Worm (Caenorhabditis elegans): ENCODE results near the gene rfc-4.

Gene rfc-4

DNA sequence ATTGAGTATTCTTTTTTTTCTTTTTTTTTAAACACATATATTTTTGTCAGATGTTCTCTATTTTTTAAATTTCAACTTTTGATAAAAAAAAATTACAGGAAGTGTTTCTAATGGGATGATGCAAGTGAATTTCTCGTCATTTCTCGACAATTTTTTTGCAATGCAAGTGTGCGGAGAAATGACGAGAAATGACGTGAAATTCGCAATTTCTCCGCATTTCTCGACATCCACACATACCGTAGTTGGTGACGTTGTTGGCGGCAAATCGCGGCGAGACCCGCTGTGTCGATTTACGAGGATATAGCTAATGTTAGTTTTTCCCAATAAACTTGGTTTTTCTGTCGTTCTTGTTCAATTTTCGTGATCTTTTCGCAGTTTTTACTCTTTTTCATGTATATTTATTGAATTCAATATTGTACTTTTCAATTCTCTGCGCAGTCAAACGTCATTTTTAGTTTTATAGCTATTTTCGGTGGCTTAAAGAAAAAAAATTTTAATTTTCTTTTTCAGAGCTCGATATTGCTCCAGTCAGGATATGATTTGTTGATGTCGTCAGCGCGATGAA, 10.0 kb downstream of the rfc-4 start, which contains the start of gene F31E3.6:
Gene F31E3.6, plus strand, starts transcription at position 93 of the 565 bp plus-strand sequence.
- TF ChIP-seq grh-1 (GFP tag; IDR thresholded peaks at IDR 0.05) = peak; percentile 43
- TF ChIP-seq nhr-19 (GFP tag; conservative IDR thresholded peaks at IDR 0.05) = peak; percentile 63
- peak; percentile 67 for TF ChIP-seq ceh-88 (GFP tag; IDR thresholded peaks at IDR 0.05)
- peak in 1 of 2 experiments; percentile 53 for TF ChIP-seq lsy-2 (tag; optimal IDR thresholded peaks at IDR 0.05)
- peak; percentile 99 for TF ChIP-seq C04F5.9 (tag; optimal IDR thresholded peaks at IDR 0.05)
- TF ChIP-seq isw-1 (GFP tag; IDR thresholded peaks at IDR 0.05) = peak; percentile 57

- TF ChIP-seq isw-1 (GFP tag; IDR thresholded peaks at IDR 0.05) (peak; percentile 23; the same call in 1 of the 2 replicates), nhr-19 (GFP tag; conservative IDR thresholded peaks at IDR 0.05) (peak; percentile 42), C04F5.9 (tag; optimal IDR thresholded peaks at IDR 0.05) (peak; percentile 84)
These were observed 13.1 kb downstream of the rfc-4 start for ce11 chrIII:6985125-6985524.

- no peak for TF ChIP-seq hpl-2 (GFP tag; optimal IDR thresholded peaks at IDR 0.05)
- peak; percentile 84 for TF ChIP-seq nhr-19 (GFP tag; conservative IDR thresholded peaks at IDR 0.05)
- peak; percentile 73 for TF ChIP-seq snu-23 (GFP tag; optimal IDR thresholded peaks at IDR 0.05)
- peak; percentile 63 for TF ChIP-seq rnt-1 (tag; optimal IDR thresholded peaks at IDR 0.05)
- TF ChIP-seq lin-35 (GFP tag; optimal IDR thresholded peaks at IDR 0.05) = peak in 1 of 2 experiments; percentile 22
- TF ChIP-seq nhr-71 (tag; optimal IDR thresholded peaks at IDR 0.05) = peak; percentile 93
- no peak for TF ChIP-seq nhr-85 (tag)
- TF ChIP-seq sup-37 (GFP tag; optimal IDR thresholded peaks at IDR 0.05) = peak; percentile 16
- TF ChIP-seq C04F5.9 (tag; optimal IDR thresholded peaks at IDR 0.05) = peak; percentile 75
- no peak for TF ChIP-seq egl-13 (tag; optimal IDR thresholded peaks at IDR 0.05)
- peak; percentile 39 for TF ChIP-seq ztf-4 (tag; optimal IDR thresholded peaks at IDR 0.05)
- TF ChIP-seq efl-3 (GFP tag; optimal IDR thresholded peaks at IDR 0.05) = no peak
- TF ChIP-seq mep-1 (tag; optimal IDR thresholded peaks at IDR 0.05) = peak; percentile 18
- peak; percentile 63 to 89 for TF ChIP-seq lsy-2 (tag; optimal IDR thresholded peaks at IDR 0.05)
- TF ChIP-seq tbx-2 (tag; optimal IDR thresholded peaks at IDR 0.05) = peak; percentile 57
- TF ChIP-seq unc-130 (tag; optimal IDR thresholded peaks at IDR 0.05) = peak; percentile 65
- TF ChIP-seq ceh-90 (tag; optimal IDR thresholded peaks at IDR 0.05) = no peak
- TF ChIP-seq lin-13 (GFP tag; optimal IDR thresholded peaks at IDR 0.05) = no peak
- TF ChIP-seq ztf-11 (tag; optimal IDR thresholded peaks at IDR 0.05) = no peak
- TF ChIP-seq nhr-237 (tag; optimal IDR thresholded peaks at IDR 0.05) = no peak
- no peak for TF ChIP-seq snpc-4 (tag; optimal IDR thresholded peaks at IDR 0.05)
- TF ChIP-seq ets-5 (GFP tag; IDR thresholded peaks at IDR 0.05) = no peak
- TF ChIP-seq lin-39 (tag; optimal IDR thresholded peaks at IDR 0.05) = peak; percentile 86
- no peak for TF ChIP-seq ces-1 (GFP tag; optimal IDR thresholded peaks at IDR 0.05)
- no peak for TF ChIP-seq alr-1 (tag; optimal IDR thresholded peaks at IDR 0.05; ENCODE audit: borderline replicate concordance)
- no peak for TF ChIP-seq aha-1 (tag; optimal IDR thresholded peaks at IDR 0.05)
- peak; percentile 32 for TF ChIP-seq C16A3.4 (tag; optimal IDR thresholded peaks at IDR 0.05)
- TF ChIP-seq dsc-1 (tag; optimal IDR thresholded peaks at IDR 0.05) = peak; percentile 57
- TF ChIP-seq ceh-8 (GFP tag; optimal IDR thresholded peaks at IDR 0.05) = no peak
- peak; percentile 42 for TF ChIP-seq nhr-47 (tag; optimal IDR thresholded peaks at IDR 0.05)
- TF ChIP-seq lin-14 (GFP tag; optimal IDR thresholded peaks at IDR 0.05) = peak; percentile 88
- no peak for TF ChIP-seq ceh-88 (GFP tag; IDR thresholded peaks at IDR 0.05)
- peak; percentile 61 for TF ChIP-seq mef-2 (tag; optimal IDR thresholded peaks at IDR 0.05)
- no peak for TF ChIP-seq unc-62 (GFP tag; optimal IDR thresholded peaks at IDR 0.05)
- TF ChIP-seq fkh-4 (tag; optimal IDR thresholded peaks at IDR 0.05; ENCODE audit: borderline replicate concordance) = peak; percentile 3
- peak; percentile 93 for TF ChIP-seq vab-15 (tag; optimal IDR thresholded peaks at IDR 0.05)
- TF ChIP-seq nhr-76 (tag; optimal IDR thresholded peaks at IDR 0.05) = no peak
- TF ChIP-seq nhr-20 (tag; optimal IDR thresholded peaks at IDR 0.05) = peak; percentile 52
- peak in 1 of 2 experiments; percentile 12 for TF ChIP-seq mdl-1 (tag; optimal IDR thresholded peaks at IDR 0.05)
- TF ChIP-seq efl-1 (optimal IDR thresholded peaks at IDR 0.05) = peak; percentile 11 to 35
- no peak for TF ChIP-seq efl-1 (GFP tag; optimal IDR thresholded peaks at IDR 0.05 in 1 of 2)
- TF ChIP-seq xbp-1 (tag; optimal IDR thresholded peaks at IDR 0.05) = peak; percentile 30
- peak; percentile 43 for TF ChIP-seq swsn-7 (tag; optimal IDR thresholded peaks at IDR 0.05)
These were observed 16.0 kb downstream of the rfc-4 start for ce11 chrIII:6988060-6988459.

Data from whole organism, L1 larva.